Worm (Caenorhabditis elegans): ENCODE data around the gene Y55D5A.4.

The Y55D5A.4 gene

DNA sequence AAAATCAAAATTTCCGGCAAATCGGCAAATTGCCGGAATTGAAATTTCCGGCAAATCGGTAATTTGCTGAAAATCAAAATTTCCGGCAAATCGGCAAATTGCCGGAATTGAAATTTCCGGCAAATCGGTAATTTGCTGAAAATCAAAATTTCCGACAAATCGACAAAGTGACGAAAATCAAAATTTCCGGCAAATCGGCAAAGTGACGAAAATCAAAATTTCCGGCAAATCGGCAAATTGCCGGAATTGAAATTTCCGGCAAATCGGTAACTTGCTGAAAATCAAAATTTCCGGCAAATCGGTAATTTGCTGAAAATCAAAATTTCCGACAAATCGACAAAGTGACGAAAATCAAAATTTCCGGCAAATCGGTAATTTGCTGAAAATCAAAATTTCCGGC lies 21.8 kb upstream of the Y55D5A.4 start:
- 0 out of 2 replicates have a peak, but pooled peaks have one; percentile 44 for TF ChIP-seq ceh-45 (GFP tag; IDR thresholded peaks at IDR 0.05)

DNA sequence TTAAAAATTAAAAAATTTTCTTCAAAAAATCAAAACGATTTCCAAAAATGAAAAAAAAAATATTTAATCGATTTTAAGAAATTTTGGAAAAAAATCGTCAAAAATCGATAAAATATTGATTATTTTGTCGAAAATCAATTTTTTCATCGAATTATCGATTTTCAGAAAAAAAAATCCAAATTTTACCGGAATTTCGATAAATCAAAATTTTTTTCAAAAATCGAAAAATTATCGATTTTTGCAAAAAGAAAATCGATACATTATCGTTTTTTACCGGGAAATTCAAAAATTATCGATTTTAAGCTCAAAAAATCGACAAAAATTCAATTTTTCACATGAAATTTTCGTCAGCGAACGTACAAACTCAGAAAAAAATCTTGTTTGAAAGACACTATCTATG lies 5.4 kb upstream of the Y55D5A.4 start:
- peak; percentile 62 for TF ChIP-seq ceh-48 (tag; optimal IDR thresholded peaks at IDR 0.05)
- TF ChIP-seq ama-1 (optimal IDR thresholded peaks at IDR 0.05): no peak

DNA sequence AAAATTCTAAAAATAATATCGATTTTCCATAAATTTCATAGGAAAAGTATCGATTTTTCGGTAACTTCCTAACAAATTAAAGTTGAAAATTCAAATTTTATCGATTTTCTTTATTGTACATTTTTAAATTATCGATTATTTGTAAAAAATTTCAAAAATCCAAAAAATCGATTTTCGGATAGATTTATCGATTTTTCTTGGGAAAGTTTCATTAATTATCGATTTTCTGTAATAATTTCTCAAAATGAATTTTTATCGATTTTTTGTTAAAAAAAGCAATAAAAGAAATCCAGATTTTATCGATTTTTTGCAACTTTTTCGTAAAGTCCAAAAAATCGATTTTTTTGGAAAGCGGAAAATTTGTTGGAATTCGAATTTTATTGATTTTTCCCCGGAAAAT lies 4.1 kb upstream of the Y55D5A.4 start:
- TF ChIP-seq C08G9.2 (tag; optimal IDR thresholded peaks at IDR 0.05) (no peak), ceh-48 (tag; optimal IDR thresholded peaks at IDR 0.05) (peak; percentile 81), pha-2 (tag; optimal IDR thresholded peaks at IDR 0.05) (no peak)

- TF ChIP-seq nhr-11 (tag; optimal IDR thresholded peaks at IDR 0.05) (no peak), rnt-1 (tag; optimal IDR thresholded peaks at IDR 0.05) (no peak), ceh-14 (tag; optimal IDR thresholded peaks at IDR 0.05) (no peak), pag-3 (tag; optimal IDR thresholded peaks at IDR 0.05; ENCODE audit: borderline replicate concordance) (no peak), ets-4 (tag; optimal IDR thresholded peaks at IDR 0.05) (no peak), che-1 (tag; optimal IDR thresholded peaks at IDR 0.05) (no peak)
These were observed 2.4 kb upstream of the Y55D5A.4 start for ce11 chrIII:2992234-2992633.

DNA sequence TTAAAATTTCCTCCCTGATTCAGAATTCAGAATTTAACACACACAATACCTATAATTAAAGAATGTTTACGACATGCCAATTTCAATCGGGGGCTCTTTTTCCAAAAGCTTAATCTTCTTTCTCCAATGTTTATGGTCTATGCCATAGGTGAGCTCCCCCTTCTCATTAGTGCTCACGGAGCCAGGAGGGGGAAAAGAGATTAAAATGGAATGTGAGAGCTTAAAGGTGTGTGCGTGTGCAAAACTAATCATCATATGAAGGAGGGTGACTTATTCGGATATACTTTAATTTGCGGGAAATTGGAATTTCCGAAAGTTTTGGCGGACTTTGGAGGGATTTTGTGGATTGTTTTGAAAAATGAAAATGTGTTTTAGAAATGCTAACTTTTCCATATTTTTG lies 6.8 kb downstream of the Y55D5A.4 start:
- no peak for TF ChIP-seq ets-4 (tag; optimal IDR thresholded peaks at IDR 0.05)
- TF ChIP-seq ceh-14 (tag; optimal IDR thresholded peaks at IDR 0.05): peak; percentile 86
- no peak for TF ChIP-seq ceh-22 (tag; optimal IDR thresholded peaks at IDR 0.05)

DNA sequence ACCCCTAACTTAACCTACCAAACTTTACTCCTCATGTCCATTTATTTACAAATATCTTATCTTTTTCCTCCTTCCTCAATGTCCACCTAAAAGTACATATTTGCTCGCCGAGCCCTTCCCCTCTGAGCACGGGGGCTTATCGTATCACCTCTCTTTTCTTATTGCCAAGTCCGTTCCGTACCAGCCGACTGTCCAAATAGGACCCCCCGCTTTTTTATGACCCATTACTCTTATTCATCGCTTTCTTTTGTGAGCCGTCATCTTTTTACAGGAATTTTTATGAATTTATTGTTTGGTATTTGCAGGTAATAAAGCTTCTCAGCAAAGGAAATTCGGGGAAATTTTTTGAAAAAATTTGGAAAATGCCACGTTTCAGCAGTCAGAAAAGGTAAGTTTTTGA lies 7.7 kb downstream of the Y55D5A.4 start, which contains the start of gene Y55D5A.1:
Gene Y55D5A.1, plus strand, starts transcription at position 301 of the 400 bp plus-strand sequence.
- TF ChIP-seq fkh-10 (GFP tag; optimal IDR thresholded peaks at IDR 0.05) (no peak), ahr-1 (tag; optimal IDR thresholded peaks at IDR 0.05) (no peak), dmd-4 (tag; optimal IDR thresholded peaks at IDR 0.05; ENCODE audit: borderline replicate concordance) (no peak), sox-2 (GFP tag; IDR thresholded peaks at IDR 0.05) (no peak), unc-86 (tag; optimal IDR thresholded peaks at IDR 0.05) (no peak), nhr-232 (tag; optimal IDR thresholded peaks at IDR 0.05) (no peak), fkh-6 (tag; optimal IDR thresholded peaks at IDR 0.05) (no peak), pag-3 (tag; optimal IDR thresholded peaks at IDR 0.05; ENCODE audit: borderline replicate concordance) (no peak), K09A11.1 (tag; optimal IDR thresholded peaks at IDR 0.05; ENCODE audit: insufficient read depth) (no peak), ceh-31 (tag; optimal IDR thresholded peaks at IDR 0.05) (no peak), F13H6.1 (tag; optimal IDR thresholded peaks at IDR 0.05) (no peak), ceh-48 (tag; optimal IDR thresholded peaks at IDR 0.05) (no peak), mec-3 (tag; optimal IDR thresholded peaks at IDR 0.05; ENCODE audit: borderline replicate concordance) (no peak), pha-4 (tag; optimal IDR thresholded peaks at IDR 0.05) (no peak), pax-1 (tag; optimal IDR thresholded peaks at IDR 0.05) (no peak), hlh-6 (tag; optimal IDR thresholded peaks at IDR 0.05) (no peak), ceh-19 (GFP tag; optimal IDR thresholded peaks at IDR 0.05) (no peak)

DNA sequence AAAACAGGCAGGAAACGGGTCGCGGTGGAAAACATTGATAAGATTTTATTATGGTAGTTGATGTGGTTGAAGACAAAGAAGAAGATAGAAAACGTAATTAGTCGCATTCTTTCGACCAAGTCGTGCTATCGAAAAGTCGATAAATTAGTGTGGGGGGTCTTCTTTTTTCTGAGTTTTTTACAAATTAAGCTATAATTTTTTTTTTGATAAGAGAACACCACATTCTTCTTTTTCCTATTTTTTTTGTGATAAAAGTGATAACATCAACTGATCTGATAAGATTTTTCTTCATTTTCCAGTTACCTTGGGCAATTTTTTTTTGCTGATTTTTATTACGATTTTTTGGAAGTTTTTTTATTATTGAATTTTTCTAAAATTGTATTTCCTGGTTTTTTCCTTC lies 8.9 kb downstream of the Y55D5A.4 start:
- TF ChIP-seq elt-2 (tag; optimal IDR thresholded peaks at IDR 0.05) (peak; percentile 76), dmd-4 (tag; optimal IDR thresholded peaks at IDR 0.05; ENCODE audit: borderline replicate concordance) (no peak), ceh-18 (tag; optimal IDR thresholded peaks at IDR 0.05) (no peak)

DNA sequence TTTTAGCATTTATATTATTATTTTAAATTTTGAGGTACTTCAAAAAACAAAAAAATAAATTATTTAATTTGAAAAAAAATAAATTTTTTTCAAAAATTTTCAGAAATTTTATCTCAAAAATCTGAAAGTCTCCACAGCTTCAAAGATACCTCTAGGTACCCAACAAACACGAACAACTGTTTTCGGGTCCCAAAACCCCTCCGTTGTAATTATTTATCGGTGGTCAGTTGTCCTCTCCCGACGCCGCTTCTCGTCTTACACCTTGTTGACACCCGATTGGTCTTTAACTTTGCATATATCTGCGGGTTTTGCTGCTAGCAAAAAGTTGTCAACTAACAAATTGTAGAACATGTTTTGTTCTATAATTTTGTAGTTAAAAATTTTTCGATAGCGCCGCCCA lies 13.7 kb downstream of the Y55D5A.4 start:
- TF ChIP-seq nfya-1 (tag; optimal IDR thresholded peaks at IDR 0.05) (no peak), Y22D7AL.16 (tag; optimal IDR thresholded peaks at IDR 0.05) (no peak)

All from whole organism, late embryonic.